Worm (Caenorhabditis elegans): ENCODE results near the gene srx-24.

srx-24 gene

DNA sequence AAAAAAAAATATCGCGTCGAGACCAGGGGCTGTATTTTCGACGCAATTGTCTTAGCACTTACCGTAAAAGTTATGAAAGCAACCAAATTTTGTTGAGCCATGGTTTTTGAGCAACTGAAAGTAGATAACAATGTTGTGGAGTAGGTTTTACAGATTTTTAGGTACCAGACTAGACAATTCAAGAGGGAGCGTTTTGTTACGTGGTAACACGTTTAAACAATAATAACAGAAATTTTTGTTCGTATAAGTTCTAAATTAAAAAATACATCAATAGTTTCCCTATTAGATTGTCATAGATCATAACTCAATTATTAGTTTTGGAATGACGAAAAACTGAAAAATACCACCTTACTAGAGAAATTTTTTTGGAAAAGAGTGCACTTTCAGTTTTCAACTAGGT is at the start of gene srx-24:
TSS of gene srx-24 (minus strand) at position 101 of the 400 bp plus-strand sequence.
- no peak for TF ChIP-seq unc-62 (GFP tag; optimal IDR thresholded peaks at IDR 0.05)

- TF ChIP-seq unc-62 (GFP tag; optimal IDR thresholded peaks at IDR 0.05) = no peak
Observed at ce11 chrV:2799172-2799869, 49.4 kb upstream of the srx-24 start.

DNA sequence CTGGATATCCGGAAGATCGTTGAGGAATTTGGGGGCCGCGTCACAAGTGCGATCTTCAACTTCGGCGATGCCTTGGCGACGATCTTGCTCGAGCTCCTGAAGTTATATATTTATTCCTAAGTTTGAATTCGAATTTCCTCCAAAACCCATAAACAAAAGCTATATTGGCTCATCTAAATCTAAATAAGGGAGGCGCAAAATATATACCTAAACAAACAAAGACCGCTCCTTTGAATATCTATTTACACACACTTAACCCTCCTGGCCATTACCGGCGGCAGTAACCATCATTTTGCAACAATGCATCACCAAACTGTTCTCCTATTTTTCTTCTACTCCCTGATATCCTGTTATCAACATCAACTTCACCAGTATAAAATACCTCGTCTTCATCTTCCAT is 46.1 kb upstream of the srx-24 start, which contains the start of gene F54E2.2:
TSS of gene F54E2.2 (plus strand) at position 301 of the 400 bp plus-strand sequence.
- no peak for TF ChIP-seq unc-62 (GFP tag; optimal IDR thresholded peaks at IDR 0.05)

DNA sequence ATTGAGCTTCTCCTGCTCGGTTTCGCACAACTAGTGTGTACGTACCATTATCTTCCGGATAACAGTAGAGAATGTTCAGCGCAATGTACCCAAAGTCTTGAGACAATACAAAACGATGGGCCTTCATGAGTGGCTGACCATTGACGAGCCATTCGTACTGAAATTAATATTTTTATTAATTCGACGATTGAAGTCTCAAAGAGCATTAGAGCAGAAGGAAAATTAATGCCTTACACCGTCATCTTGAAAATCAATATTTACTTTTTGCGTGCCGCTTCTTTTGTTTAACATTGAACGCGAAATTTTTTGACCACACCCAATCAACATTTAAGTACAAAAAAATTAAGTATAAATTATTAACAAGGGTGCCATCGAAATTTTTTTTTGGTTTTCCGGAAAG is 43.1 kb upstream of the srx-24 start:
- no peak for TF ChIP-seq unc-62 (GFP tag; optimal IDR thresholded peaks at IDR 0.05)

DNA sequence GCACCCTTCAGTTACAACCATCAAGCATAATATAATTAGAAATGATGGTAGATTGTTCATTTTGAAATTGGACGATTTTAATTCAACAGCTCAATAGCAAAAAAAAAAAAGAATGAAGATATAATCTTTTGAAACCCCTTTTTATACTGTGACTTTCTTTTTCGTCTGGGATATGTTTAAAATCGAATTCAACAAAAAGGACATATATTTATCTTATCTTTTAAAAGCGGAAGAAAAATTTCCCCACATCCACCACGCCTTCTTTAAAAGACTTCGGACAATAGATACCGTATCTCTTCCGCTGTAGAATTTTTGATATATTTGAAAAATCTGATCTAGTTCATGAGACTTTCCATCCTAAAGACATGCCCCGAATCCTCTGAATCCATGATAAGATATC is 30.9 kb upstream of the srx-24 start, which contains the start of gene R05D8.11:
TSS of gene R05D8.11 (minus strand) at position 101 of the 400 bp plus-strand sequence.
- TF ChIP-seq unc-62 (GFP tag; optimal IDR thresholded peaks at IDR 0.05) = no peak

- TF ChIP-seq unc-62 (GFP tag; optimal IDR thresholded peaks at IDR 0.05) = no peak
Observed at ce11 chrV:2774042-2774441, 24.1 kb upstream of the srx-24 start, which contains the start of gene srj-18. Gene srj-18, plus strand, starts transcription at chrV:2774342.

ce11 chrV:2771560-2771959 is 21.7 kb upstream of the srx-24 start, which contains the start of gene srh-56:
Gene srh-56, plus strand, starts transcription at chrV:2771860.
- no peak for TF ChIP-seq unc-62 (GFP tag; optimal IDR thresholded peaks at IDR 0.05)

DNA sequence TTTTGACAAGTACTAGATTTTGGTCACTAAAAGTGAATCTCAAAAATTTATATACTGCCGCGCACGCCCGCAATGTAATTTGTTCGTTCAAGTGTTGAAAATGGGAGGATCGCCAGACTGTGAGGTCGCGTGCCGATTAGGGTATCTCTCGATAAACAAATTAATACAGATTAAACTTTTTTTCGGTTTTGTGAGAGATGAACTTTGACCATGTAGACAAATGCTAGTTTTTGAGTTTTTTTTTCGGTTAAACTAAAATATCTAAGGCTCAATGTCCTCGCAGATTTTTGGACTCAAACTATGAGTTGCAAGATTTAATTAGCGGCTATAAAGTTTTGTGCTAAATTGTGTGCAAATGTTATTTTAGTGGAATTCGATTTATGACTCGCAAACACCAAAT is 19.8 kb upstream of the srx-24 start, which contains the start of gene dhs-15:
TSS of gene dhs-15 (minus strand) at position 101 of the 400 bp plus-strand sequence.
- TF ChIP-seq unc-62 (GFP tag; optimal IDR thresholded peaks at IDR 0.05) = no peak

- TF ChIP-seq unc-62 (GFP tag; optimal IDR thresholded peaks at IDR 0.05) = no peak
Observed at ce11 chrV:2767465-2767864, 17.6 kb upstream of the srx-24 start, which contains the start of gene R05D8.9. Gene R05D8.9, minus strand, starts transcription at chrV:2767565.

DNA sequence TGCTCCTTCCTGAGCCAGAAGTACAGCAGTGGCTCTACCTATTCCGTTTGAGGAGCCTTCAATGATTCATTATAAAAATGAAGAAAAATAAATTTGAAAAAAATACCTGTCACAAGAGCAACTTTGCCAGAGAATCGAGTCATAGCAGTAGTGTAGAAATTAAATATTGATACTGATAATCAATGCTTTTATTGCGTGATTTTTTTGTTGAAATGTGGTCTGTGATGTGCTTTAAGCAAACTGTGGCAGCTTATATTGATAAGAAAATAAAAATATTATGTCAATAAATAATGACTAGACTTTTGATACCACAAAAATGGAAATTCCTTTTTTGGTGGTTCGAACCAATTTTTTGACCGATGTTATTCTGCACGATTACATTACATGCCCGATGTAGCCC is 15.1 kb upstream of the srx-24 start, which contains the start of gene dhs-14:
TSS of gene dhs-14 (minus strand) at position 149 of the 400 bp plus-strand sequence.
- no peak for TF ChIP-seq unc-62 (GFP tag; optimal IDR thresholded peaks at IDR 0.05)

ce11 chrV:2763105-2763504 is 13.2 kb upstream of the srx-24 start, which contains the start of gene R05D8.7:
Gene R05D8.7, minus strand, starts transcription at chrV:2763208.
- TF ChIP-seq unc-62 (GFP tag; optimal IDR thresholded peaks at IDR 0.05) = no peak

- no peak for TF ChIP-seq unc-62 (GFP tag; optimal IDR thresholded peaks at IDR 0.05)
Observed at ce11 chrV:2761470-2761869, 11.6 kb upstream of the srx-24 start.

DNA sequence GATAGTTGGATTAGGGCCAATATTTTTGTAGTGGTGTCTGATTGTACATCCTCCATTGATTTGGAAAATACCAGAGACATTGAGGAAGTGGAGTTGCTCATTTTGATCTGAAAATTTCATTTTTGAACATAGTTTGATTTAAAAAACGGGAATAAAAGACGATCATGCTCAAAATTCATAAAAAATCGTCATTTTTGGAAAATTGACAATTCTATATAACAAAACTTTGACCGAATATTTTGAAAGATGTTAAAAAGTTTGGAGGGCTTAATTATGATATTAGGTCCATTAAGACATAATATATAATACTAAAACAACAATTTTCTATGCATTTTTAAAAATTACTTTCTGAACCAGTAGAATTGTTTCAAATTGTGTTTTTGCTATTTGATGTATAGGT is 9.6 kb upstream of the srx-24 start, which contains the start of gene srg-58:
TSS of gene srg-58 (minus strand) at position 101 of the 400 bp plus-strand sequence.
- no peak for TF ChIP-seq unc-62 (GFP tag; optimal IDR thresholded peaks at IDR 0.05)

- no peak for TF ChIP-seq unc-62 (GFP tag; optimal IDR thresholded peaks at IDR 0.05)
Observed at ce11 chrV:2758437-2758836, 8.5 kb upstream of the srx-24 start.

ce11 chrV:2757226-2757893 is 7.5 kb upstream of the srx-24 start, which contains the start of gene srx-28:
Gene srx-28, minus strand, starts transcription at chrV:2757276.
- TF ChIP-seq unc-62 (GFP tag; optimal IDR thresholded peaks at IDR 0.05) = no peak

ce11 chrV:2753007-2753406 is 3.1 kb upstream of the srx-24 start, which contains the start of gene srx-26:
Gene srx-26, minus strand, starts transcription at chrV:2753107.
- no peak for TF ChIP-seq unc-62 (GFP tag; optimal IDR thresholded peaks at IDR 0.05)

Measured in whole organism, dauer.